Fruit fly (Drosophila melanogaster): ENCODE data around the gene CG8188.

CG8188 gene

DNA sequence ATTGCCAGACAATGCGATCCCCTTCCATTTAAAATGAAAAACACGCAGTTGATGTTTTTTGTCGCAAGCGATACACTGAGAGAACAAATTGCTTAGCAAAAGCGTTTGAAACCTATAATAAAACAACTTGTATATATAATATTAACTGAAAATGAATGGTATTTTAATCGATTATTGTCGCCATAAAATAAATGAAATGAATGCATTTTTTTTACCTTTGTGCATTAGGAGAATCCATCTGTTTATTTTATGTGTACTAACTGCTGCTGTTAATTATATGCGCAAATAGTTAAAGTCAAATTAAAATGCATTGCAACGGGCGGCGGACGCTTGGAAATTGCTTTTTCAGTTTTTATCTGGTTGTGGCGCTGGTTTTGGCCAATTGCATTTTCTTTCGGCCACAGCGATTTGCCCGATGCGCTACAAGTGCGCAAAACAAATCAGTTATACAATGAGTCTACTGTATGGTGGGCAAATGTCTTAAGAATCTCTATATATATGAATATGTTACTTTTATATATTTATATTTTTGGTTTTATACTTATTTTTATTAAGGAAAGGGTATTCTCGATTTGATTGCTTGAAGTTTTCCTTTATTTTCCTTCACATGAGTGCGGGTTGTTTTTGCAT is 23.8 kb upstream of the CG8188 start (continued):
- peak; percentile 42 for TF ChIP-seq CG17359 (tag; optimal IDR thresholded peaks at IDR 0.05)
- TF ChIP-seq TFAM (GFP tag; optimal IDR thresholded peaks at IDR 0.05): no peak
- no peak for TF ChIP-seq pros (GFP tag; optimal IDR thresholded peaks at IDR 0.05)
- no peak for TF ChIP-seq pnt (GFP tag; optimal IDR thresholded peaks at IDR 0.05)
- TF ChIP-seq CG7357 (GFP tag; IDR thresholded peaks at IDR 0.05): 0 out of 3 replicates have a peak, but pooled peaks have one; percentile 48
- TF ChIP-seq bowl (GFP tag; IDR thresholded peaks at IDR 0.05): no peak
- TF ChIP-seq CG10366 (GFP tag; IDR thresholded peaks at IDR 0.05): peak; percentile 43; the same call in 1 of the 2 replicates
- no peak for TF ChIP-seq CG8359 (GFP tag; optimal IDR thresholded peaks at IDR 0.05; ENCODE audit: borderline replicate concordance)
- TF ChIP-seq en (GFP tag; optimal IDR thresholded peaks at IDR 0.05): no peak
- TF ChIP-seq pan (optimal IDR thresholded peaks at IDR 0.05): no peak
- peak in 1 of 2 experiments; percentile 53 for TF ChIP-seq pan (GFP tag; optimal IDR thresholded peaks at IDR 0.05 in 1 of 2, IDR thresholded peaks at IDR 0.05 in 1 of 2)
- TF ChIP-seq D19A (tag; optimal IDR thresholded peaks at IDR 0.05): peak; percentile 24
- TF ChIP-seq CG32532 (GFP tag; IDR thresholded peaks at IDR 0.05): peak; percentile 36; the same call in 1 of the 2 replicates
- no peak for TF ChIP-seq h (optimal IDR thresholded peaks at IDR 0.05)
- TF ChIP-seq Atf3 (GFP tag; optimal IDR thresholded peaks at IDR 0.05): no peak
- TF ChIP-seq ATbp (GFP tag; optimal IDR thresholded peaks at IDR 0.05): no peak
- no peak for TF ChIP-seq Doc2 (GFP tag; IDR thresholded peaks at IDR 0.05)
- peak; percentile 20 for TF ChIP-seq CG10979 (tag; optimal IDR thresholded peaks at IDR 0.05)
- TF ChIP-seq CG8290 (GFP tag; optimal IDR thresholded peaks at IDR 0.05): no peak
- TF ChIP-seq CG8290 (tag; optimal IDR thresholded peaks at IDR 0.05): no peak
- no peak for TF ChIP-seq dm (GFP tag; optimal IDR thresholded peaks at IDR 0.05)
- TF ChIP-seq usp (GFP tag; optimal IDR thresholded peaks at IDR 0.05): no peak
- TF ChIP-seq trem (tag; optimal IDR thresholded peaks at IDR 0.05): no peak
- TF ChIP-seq repo (GFP tag; optimal IDR thresholded peaks at IDR 0.05): no peak
- TF ChIP-seq CG30431 (GFP tag; optimal IDR thresholded peaks at IDR 0.05): no peak
- TF ChIP-seq wor (GFP tag; IDR thresholded peaks at IDR 0.05): no peak
- peak; percentile 49 for TF ChIP-seq Ptx1 (GFP tag; IDR thresholded peaks at IDR 0.05)
- TF ChIP-seq gfzf (GFP tag; optimal IDR thresholded peaks at IDR 0.05): no peak
- TF ChIP-seq CG12236 (GFP tag; optimal IDR thresholded peaks at IDR 0.05): no peak
- peak; percentile 4 for TF ChIP-seq Hsf (GFP tag; optimal IDR thresholded peaks at IDR 0.05)
- TF ChIP-seq gt (GFP tag; IDR thresholded peaks at IDR 0.05): no peak
- TF ChIP-seq Dad (GFP tag; optimal IDR thresholded peaks at IDR 0.05): no peak
- TF ChIP-seq CG9817 (tag; optimal IDR thresholded peaks at IDR 0.05): no peak
- no peak for TF ChIP-seq ewg (GFP tag; optimal IDR thresholded peaks at IDR 0.05)
- no peak for TF ChIP-seq rib (GFP tag; IDR thresholded peaks at IDR 0.05)
- no peak for TF ChIP-seq lov (optimal IDR thresholded peaks at IDR 0.05)
- no peak for TF ChIP-seq lov (GFP tag; IDR thresholded peaks at IDR 0.05)
- TF ChIP-seq BEAF-32 (GFP tag; optimal IDR thresholded peaks at IDR 0.05): no peak
- no peak for TF ChIP-seq Hr39 (optimal IDR thresholded peaks at IDR 0.05)
- TF ChIP-seq zen (tag; optimal IDR thresholded peaks at IDR 0.05): peak; percentile 32
- peak; percentile 61 for TF ChIP-seq dysf (GFP tag; IDR thresholded peaks at IDR 0.05)
- no peak for TF ChIP-seq CG6854 (GFP tag; optimal IDR thresholded peaks at IDR 0.05)
- TF ChIP-seq CG4854 (GFP tag; optimal IDR thresholded peaks at IDR 0.05): no peak
- peak; percentile 22 for TF ChIP-seq CG4424 (GFP tag; optimal IDR thresholded peaks at IDR 0.05)
- peak; percentile 5 for TF ChIP-seq Jarid2 (GFP tag; optimal IDR thresholded peaks at IDR 0.05)
- TF ChIP-seq CG11504 (tag; optimal IDR thresholded peaks at IDR 0.05): peak; percentile 72
- TF ChIP-seq CG18599 (GFP tag; optimal IDR thresholded peaks at IDR 0.05): no peak
- peak; percentile 27 for TF ChIP-seq CG12391 (tag; optimal IDR thresholded peaks at IDR 0.05)
- TF ChIP-seq Dbx (GFP tag; IDR thresholded peaks at IDR 0.05): peak; percentile 28; the same call in 1 of the 3 replicates
- TF ChIP-seq D19B (GFP tag; optimal IDR thresholded peaks at IDR 0.05): no peak
- no peak for TF ChIP-seq CG6272 (GFP tag; IDR thresholded peaks at IDR 0.05)
- TF ChIP-seq Spps (tag; optimal IDR thresholded peaks at IDR 0.05): no peak
